Fruit fly (Drosophila melanogaster): ENCODE results near the gene Karl.

Karl gene

dm6 chrX:11818047-11818766, 31.0 kb downstream of the Karl start (continued):
- TF ChIP-seq BtbVII (GFP tag; optimal IDR thresholded peaks at IDR 0.05) (peak; percentile 92), CG10274 (GFP tag; optimal IDR thresholded peaks at IDR 0.05) (peak; percentile 76), trh (GFP tag; optimal IDR thresholded peaks at IDR 0.05) (peak; percentile 77), ara (GFP tag; IDR thresholded peaks at IDR 0.05) (peak; percentile 93), slp2 (GFP tag; optimal IDR thresholded peaks at IDR 0.05) (peak; percentile 92), CG1529 (GFP tag; optimal IDR thresholded peaks at IDR 0.05) (peak; percentile 92), CG9437 (GFP tag; optimal IDR thresholded peaks at IDR 0.05) (peak; percentile 86), CG11696 (GFP tag; IDR thresholded peaks at IDR 0.05) (peak; percentile 84), CG4404 (GFP tag; IDR thresholded peaks at IDR 0.05) (peak; percentile 82), CG42726 (GFP tag; IDR thresholded peaks at IDR 0.05; ENCODE audit: partially characterized antibody) (no peak), CG6765 (GFP tag; optimal IDR thresholded peaks at IDR 0.05) (peak; percentile 83), CG17328 (GFP tag; IDR thresholded peaks at IDR 0.05) (peak; percentile 97), Xrp1 (GFP tag; IDR thresholded peaks at IDR 0.05) (peak; percentile 97), pan (optimal IDR thresholded peaks at IDR 0.05) (no peak), pan (GFP tag; optimal IDR thresholded peaks at IDR 0.05 in 1 of 2, IDR thresholded peaks at IDR 0.05 in 1 of 2) (peak in 1 of 2 experiments; percentile 97), CG8359 (GFP tag; optimal IDR thresholded peaks at IDR 0.05; ENCODE audit: borderline replicate concordance) (peak; percentile 78), CG1832 (GFP tag; optimal IDR thresholded peaks at IDR 0.05) (no peak), CG11723 (GFP tag; optimal IDR thresholded peaks at IDR 0.05) (peak; percentile 90), dan (GFP tag; IDR thresholded peaks at IDR 0.05) (no peak; the same call in 1 of the 2 replicates), sug (tag; optimal IDR thresholded peaks at IDR 0.05) (peak; percentile 76), Lim3 (GFP tag; IDR thresholded peaks at IDR 0.05) (peak; percentile 73; the same call in 1 of the 2 replicates), cad (GFP tag; optimal IDR thresholded peaks at IDR 0.05) (no peak), CG10267 (tag; optimal IDR thresholded peaks at IDR 0.05) (peak; percentile 89), jigr1 (GFP tag; IDR thresholded peaks at IDR 0.05) (peak; percentile 78; the same call in 2 of the 3 replicates), lola (GFP tag; optimal IDR thresholded peaks at IDR 0.05) (peak in 1 of 3 experiments; percentile 90), CG11504 (tag; optimal IDR thresholded peaks at IDR 0.05) (peak; percentile 94), CG3065 (GFP tag; optimal IDR thresholded peaks at IDR 0.05) (peak; percentile 77), CG7357 (GFP tag; IDR thresholded peaks at IDR 0.05) (peak; percentile 84), CG2712 (tag; optimal IDR thresholded peaks at IDR 0.05) (peak; percentile 97), CG2678 (tag; optimal IDR thresholded peaks at IDR 0.05) (peak; percentile 95), Ets65A (GFP tag) (peak; percentile 99), grn (GFP tag; optimal IDR thresholded peaks at IDR 0.05) (peak; percentile 69), CG12769 (tag; optimal IDR thresholded peaks at IDR 0.05) (peak; percentile 96), ERR (GFP tag; optimal IDR thresholded peaks at IDR 0.05) (peak; percentile 91), Doc2 (GFP tag; IDR thresholded peaks at IDR 0.05) (peak; percentile 72), CG2120 (GFP tag; optimal IDR thresholded peaks at IDR 0.05) (peak; percentile 96), ttk (GFP tag; IDR thresholded peaks at IDR 0.05) (peak; percentile 90), CG8924 (tag; optimal IDR thresholded peaks at IDR 0.05) (peak; percentile 96), tll (GFP tag; optimal IDR thresholded peaks at IDR 0.05) (no peak), C15 (GFP tag; IDR thresholded peaks at IDR 0.05) (peak; percentile 83; the same call in 2 of the 3 replicates), lov (optimal IDR thresholded peaks at IDR 0.05) (no peak), lov (GFP tag; IDR thresholded peaks at IDR 0.05) (peak; percentile 91), ewg (GFP tag; optimal IDR thresholded peaks at IDR 0.05) (peak; percentile 91), CG17568 (GFP tag; optimal IDR thresholded peaks at IDR 0.05) (peak; percentile 91), CG18476 (GFP tag; optimal IDR thresholded peaks at IDR 0.05) (peak; percentile 90), Hr39 (optimal IDR thresholded peaks at IDR 0.05) (no peak), usp (GFP tag; optimal IDR thresholded peaks at IDR 0.05) (no peak), CG34376 (GFP tag; optimal IDR thresholded peaks at IDR 0.05) (peak; percentile 80), CG1603 (tag; optimal IDR thresholded peaks at IDR 0.05) (peak; percentile 97), Bdp1 (GFP tag; optimal IDR thresholded peaks at IDR 0.05) (peak; percentile 86)
